Worm (Caenorhabditis elegans) whole organism, L4 larva: Measurements from ENCODE around the gene F40G12.10.

ENCODE experiments used
- T20F7.1 ChIP-seq: fragments of 200-800 bp; sonication (Bioruptor generic); optimal IDR thresholded peaks from 2 replicates; lab custom pipeline; 2018; ENCODE audit warnings: mild to moderate bottlenecking, missing genetic modification characterization, missing compliant biosample characterization
- aha-1 ChIP-seq: fragments of 150-350 bp; peaks from one replicate; lab custom pipeline; 2014; ENCODE audit warnings: missing biosample characterization, missing genetic modification characterization
- aly-2 ChIP-seq: sonication (generic microtip); optimal IDR thresholded peaks from 2 replicates; lab custom pipeline; 2018; ENCODE audit warnings: missing biosample characterization, missing genetic modification characterization
- ama-1 ChIP-seq: fragments of 150-350 bp; optimal IDR thresholded peaks from 2 replicates; lab custom pipeline; 2014; ENCODE audit warnings: inconsistent platforms, mixed read lengths
- ctbp-1 ChIP-seq: fragments of 200-800 bp; sonication (Bioruptor generic); IDR thresholded peaks from 2 replicates; pipeline ENCODE4 v1.3.6; 2022; ENCODE audit warnings: missing genetic modification reagents, missing genetic modification characterization, missing compliant biosample characterization
- mep-1 ChIP-seq: fragments of 150-350 bp; sonication (generic microtip); optimal IDR thresholded peaks from 3 replicates; lab custom pipeline; 2014; ENCODE audit warnings: missing biosample characterization, missing genetic modification characterization
- nhr-237 ChIP-seq: sonication (generic microtip); optimal IDR thresholded peaks from 2 replicates; lab custom pipeline; 2017; ENCODE audit warnings: missing biosample characterization, missing genetic modification characterization
- nhr-28 ChIP-seq: fragments of 150-350 bp; optimal IDR thresholded peaks from 2 replicates; lab custom pipeline; 2014; ENCODE audit warnings: missing biosample characterization, missing genetic modification characterization
- nhr-77 ChIP-seq: fragments of 150-350 bp; optimal IDR thresholded peaks from 2 replicates; lab custom pipeline; 2014; ENCODE audit warnings: missing biosample characterization, missing genetic modification characterization
- set-16 ChIP-seq: fragments of 200-800 bp; sonication (Bioruptor generic); IDR thresholded peaks from 2 replicates; pipeline ENCODE4 v1.3.6; 2022; ENCODE audit warnings: missing genetic modification reagents, missing genetic modification characterization, missing compliant biosample characterization
- tra-1 ChIP-seq: fragments of 200-800 bp; sonication (Bioruptor generic); IDR thresholded peaks from 2 replicates; pipeline ENCODE4 v1.3.6; 2022; ENCODE audit warnings: missing genetic modification reagents, missing genetic modification characterization, missing compliant biosample characterization
- unc-62 ChIP-seq, 3 experiments: fragments of 150-350 bp in 1 of 3; sonication (generic microtip); optimal IDR thresholded peaks in 2 of 3; peaks in 1 of 3; 1 replicate in 1 of 3; 2 replicates in 2 of 3; lab custom pipeline; 2014 to 2017; ENCODE audit warnings: missing biosample characterization in 3 of 3, missing genetic modification characterization in 3 of 3, missing genetic modification reagents in 3 of 3, missing genotype in 1 of 3
- vab-7 ChIP-seq: fragments of 200-800 bp; sonication (Bioruptor generic); IDR thresholded peaks from 2 replicates; pipeline ENCODE4 v1.3.6; 2022; ENCODE audit warnings: missing genetic modification reagents, missing genetic modification characterization, missing compliant biosample characterization
- zag-1 ChIP-seq: fragments of 150-350 bp; optimal IDR thresholded peaks from 2 replicates; lab custom pipeline; 2014; ENCODE audit warnings: missing biosample characterization, missing genetic modification characterization

- TF ChIP-seq unc-62 (GFP tag; optimal IDR thresholded peaks at IDR 0.05 in 1 of 2; lab: Kevin White, UChicago): no peak
- TF ChIP-seq unc-62 (tag; optimal IDR thresholded peaks at IDR 0.05; lab: Kevin White, UChicago): no peak
- TF ChIP-seq mep-1 (tag; lab: Kevin White, UChicago): no peak
- TF ChIP-seq set-16 (GFP tag; lab: Robert Waterston, UW): no peak
- no peak for TF ChIP-seq ama-1 (lab: Kevin White, UChicago)
- TF ChIP-seq nhr-28: no peak
- TF ChIP-seq tra-1 (GFP tag; lab: Robert Waterston, UW): no peak
- no peak for TF ChIP-seq ctbp-1
- no peak for TF ChIP-seq aha-1 (tag; lab: Kevin White, UChicago)
- no peak for TF ChIP-seq T20F7.1
- no peak for TF ChIP-seq aly-2 (tag; lab: Kevin White, UChicago)
- no peak for TF ChIP-seq nhr-237 (tag; lab: Kevin White, UChicago)
- TF ChIP-seq nhr-77: no peak
- no peak for TF ChIP-seq vab-7 (GFP tag; lab: Robert Waterston, UW)
- no peak for TF ChIP-seq zag-1 (tag; lab: Kevin White, UChicago)
These were observed 14.7 kb upstream of the F40G12.10 start, which contains the start of gene F40G12.4 for ce11 chrV:14268616-14269015.
